Worm (Caenorhabditis elegans) whole organism, late embryonic: ENCODE data around the gene vha-18.

Experiments used
- F13H6.1 ChIP-seq: sonication (generic microtip); optimal IDR thresholded peaks from 2 replicates; lab custom pipeline; 2016; ENCODE audit warnings: missing genetic modification characterization, missing compliant biosample characterization
- ama-1 ChIP-seq: fragments of 150-350 bp; optimal IDR thresholded peaks from 2 replicates; lab custom pipeline; 2014
- ceh-19 ChIP-seq: fragments of 200-800 bp; sonication (Bioruptor generic); optimal IDR thresholded peaks from 2 replicates; lab custom pipeline; 2018; ENCODE audit warnings: mild to moderate bottlenecking, missing genetic modification characterization, missing compliant biosample characterization
- ceh-34 ChIP-seq: sonication (generic microtip); optimal IDR thresholded peaks from 2 replicates; lab custom pipeline; 2016; ENCODE audit warnings: mild to moderate bottlenecking, missing genetic modification characterization, missing compliant biosample characterization
- elt-2 ChIP-seq: sonication (generic microtip); optimal IDR thresholded peaks from 2 replicates; lab custom pipeline; 2016; ENCODE audit warnings: missing genetic modification reagents, missing genetic modification characterization, missing compliant biosample characterization
- ets-4 ChIP-seq: sonication (generic microtip); optimal IDR thresholded peaks from 2 replicates; lab custom pipeline; 2016; ENCODE audit warnings: missing genetic modification characterization, missing compliant biosample characterization
- lin-11 ChIP-seq: fragments of 200-800 bp; sonication (Bioruptor generic); optimal IDR thresholded peaks from 2 replicates; lab custom pipeline; 2018; ENCODE audit warnings: mild to moderate bottlenecking, missing genetic modification characterization, missing compliant biosample characterization
- madf-2 ChIP-seq: sonication (generic microtip); optimal IDR thresholded peaks from 2 replicates; lab custom pipeline; 2017; ENCODE audit warnings: missing genetic modification characterization, missing compliant biosample characterization
- npax-4 ChIP-seq: sonication (generic microtip); optimal IDR thresholded peaks from 2 replicates; lab custom pipeline; 2016; ENCODE audit warnings: missing genetic modification characterization, missing compliant biosample characterization
- pqm-1 ChIP-seq: sonication (generic microtip); optimal IDR thresholded peaks from 2 replicates; lab custom pipeline; 2016; ENCODE audit warnings: missing genetic modification characterization, missing compliant biosample characterization
- rnt-1 ChIP-seq: sonication (generic microtip); optimal IDR thresholded peaks from 2 replicates; lab custom pipeline; 2016; ENCODE audit warnings: missing genetic modification characterization, missing compliant biosample characterization
- tbx-2 ChIP-seq: sonication (generic microtip); optimal IDR thresholded peaks from 2 replicates; lab custom pipeline; 2016; ENCODE audit warnings: missing genetic modification characterization, missing compliant biosample characterization
- unc-3 ChIP-seq, 2 experiments: fragments of 200-800 bp in 1 of 2; sonication (Bioruptor generic) in 1 of 2; sonication (generic microtip) in 1 of 2; conservative IDR thresholded peaks in 1 of 2; optimal IDR thresholded peaks in 1 of 2; 2 replicates each; pipeline versions ENCODE4 v1.3.6 to Lab custom; 2016 to 2022; ENCODE audit warnings: missing compliant biosample characterization in 2 of 2, missing genetic modification characterization in 2 of 2, missing genetic modification reagents in 1 of 2
- unc-42 ChIP-seq: sonication (generic microtip); optimal IDR thresholded peaks from 2 replicates; lab custom pipeline; 2016; ENCODE audit warnings: missing genotype, missing genetic modification characterization, missing compliant biosample characterization

ce11 chrV:8454995-8455446 lies 41.7 kb upstream of the vha-18 start, which contains the start of gene T23B12.11:
- TF ChIP-seq rnt-1 (no peak), pqm-1 (tag; lab: Kevin White, UChicago) (no peak), madf-2 (tag; lab: Kevin White, UChicago) (no peak), ama-1 (no peak), lin-11 (tag; lab: Kevin White, UChicago) (no peak), F13H6.1 (no peak), unc-3 (GFP tag; conservative IDR thresholded peaks at IDR 0.05; lab: Robert Waterston, UW) (no peak), unc-3 (tag; optimal IDR thresholded peaks at IDR 0.05; lab: Kevin White, UChicago) (no peak), ets-4 (tag; lab: Kevin White, UChicago) (no peak), elt-2 (tag; lab: Kevin White, UChicago) (no peak), ceh-34 (tag; lab: Kevin White, UChicago) (no peak), npax-4 (tag; lab: Kevin White, UChicago) (no peak), unc-42 (tag; lab: Kevin White, UChicago) (no peak), tbx-2 (no peak), ceh-19 (no peak)
